Fruit fly (Drosophila melanogaster) Kc167 (cell line): Measurements from ENCODE around the gene comm3.

ENCODE experiments used
- h ChIP-seq: fragments of >200 bp; optimal IDR thresholded peaks from 3 replicates; lab custom pipeline; 2018; ENCODE audit warnings: missing external identifiers
- psq ChIP-seq: fragments of >200 bp; optimal IDR thresholded peaks from 2 replicates; lab custom pipeline; 2017; ENCODE audit warnings: missing external identifiers

- TF ChIP-seq h (lab: Kevin White, UChicago) (no peak), psq (no peak)
Measured at dm6 chr3L:15589746-15590145, 57.8 kb downstream of the comm3 start.
